Worm (Caenorhabditis elegans) whole organism, L4/young adult: Measurements from ENCODE around the gene nlp-26.

Experiments used
- W03F9.2 ChIP-seq: fragments of 150-350 bp; optimal IDR thresholded peaks from 2 replicates; lab custom pipeline; 2014; ENCODE audit warnings: missing biosample characterization, missing genetic modification characterization
- dao-5 ChIP-seq: sonication (generic microtip); optimal IDR thresholded peaks from 2 replicates; lab custom pipeline; 2016; ENCODE audit warnings: missing genotype, missing genetic modification characterization, moderate library complexity, missing compliant biosample characterization
- him-1 ChIP-seq: sonication (generic microtip); optimal IDR thresholded peaks from 2 replicates; lab custom pipeline; 2016; ENCODE audit warnings: missing genotype, missing genetic modification reagents, missing genetic modification characterization, missing compliant biosample characterization

DNA sequence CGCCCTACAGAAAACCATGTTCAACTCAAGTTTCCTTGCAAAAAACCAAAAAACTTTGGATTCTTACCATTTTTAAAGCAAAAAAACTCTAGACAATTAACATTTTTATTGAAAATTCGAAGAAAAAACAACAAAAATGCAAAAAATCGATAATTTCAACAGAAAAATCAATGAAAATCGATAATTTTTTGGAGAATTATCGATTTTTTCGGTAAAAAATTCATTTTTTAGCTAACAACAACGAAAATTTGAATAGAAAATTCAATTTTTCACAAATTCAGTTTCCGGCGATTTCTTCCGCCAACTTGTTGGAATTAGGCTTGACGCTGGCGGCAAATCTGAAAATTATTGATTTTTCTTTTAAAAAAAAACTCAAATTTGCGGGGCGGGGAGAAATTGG is 19.7 kb downstream of the nlp-26 start:
- no peak for TF ChIP-seq W03F9.2 (tag; lab: Kevin White, UChicago)
- TF ChIP-seq him-1 (tag; lab: Kevin White, UChicago): no peak
- no peak for TF ChIP-seq dao-5 (tag; lab: Kevin White, UChicago)
